Fruit fly (Drosophila melanogaster): ENCODE measurements around the gene CG42521.
A peak's percentile ranks its signal among the peaks of the same experiment; 100 is the strongest.

Gene CG42521

DNA sequence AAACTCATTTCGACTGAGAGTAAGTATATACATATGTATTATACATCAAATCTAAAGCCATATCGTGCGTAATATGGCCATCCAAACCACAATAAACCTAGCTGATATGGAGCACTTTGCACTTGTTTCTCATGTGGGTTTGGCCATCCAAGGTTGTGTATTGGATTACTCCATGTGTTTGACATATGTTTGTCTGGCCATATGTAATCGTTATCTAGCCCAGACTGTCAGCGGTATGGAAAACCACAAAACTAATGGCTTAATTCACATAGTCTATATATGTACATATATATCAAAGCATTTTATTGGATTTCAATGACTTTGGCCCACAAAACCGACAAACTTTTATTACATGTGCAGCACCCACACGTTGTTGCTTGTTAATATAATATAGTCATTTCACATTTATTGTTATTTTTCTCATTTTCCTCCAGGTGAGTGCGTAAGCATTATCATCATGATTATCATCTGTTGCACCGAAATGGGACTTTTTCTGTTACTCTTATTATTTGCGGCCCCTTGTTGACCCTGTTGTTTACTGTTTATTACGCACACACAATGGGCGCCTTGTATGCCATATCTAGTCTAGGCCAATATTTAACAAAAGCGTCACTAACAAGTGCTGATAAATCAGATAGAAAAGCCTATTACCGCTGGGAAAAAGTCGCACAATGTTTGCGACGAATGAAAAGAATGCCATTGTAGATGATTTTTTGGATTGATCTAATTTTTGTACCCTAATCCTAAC lies 33.2 kb upstream of the CG42521 start (continued):
- TF ChIP-seq ttk (GFP tag; IDR thresholded peaks at IDR 0.05), result no peak
- TF ChIP-seq pan (optimal IDR thresholded peaks at IDR 0.05), result no peak
- TF ChIP-seq pan (GFP tag; optimal IDR thresholded peaks at IDR 0.05 in 1 of 2, IDR thresholded peaks at IDR 0.05 in 1 of 2), result peak in 1 of 2 experiments; percentile 62
- peak; percentile 69 for TF ChIP-seq CG13123 (GFP tag; optimal IDR thresholded peaks at IDR 0.05)
- TF ChIP-seq CG14965 (GFP tag; optimal IDR thresholded peaks at IDR 0.05; ENCODE audit: borderline replicate concordance), result peak; percentile 59
- TF ChIP-seq CG7271 (tag; optimal IDR thresholded peaks at IDR 0.05), result peak; percentile 40
- TF ChIP-seq BEAF-32 (GFP tag; optimal IDR thresholded peaks at IDR 0.05), result no peak
- peak; percentile 14; the same call in 1 of the 3 replicates for TF ChIP-seq zfh1 (GFP tag; IDR thresholded peaks at IDR 0.05)
- peak; percentile 67 for TF ChIP-seq CG1529 (GFP tag; optimal IDR thresholded peaks at IDR 0.05)
- no peak for TF ChIP-seq Dref (GFP tag; IDR thresholded peaks at IDR 0.05)
- peak; percentile 38 for TF ChIP-seq mam (GFP tag; optimal IDR thresholded peaks at IDR 0.05)
- no peak for TF ChIP-seq Oaz (GFP tag; IDR thresholded peaks at IDR 0.05)
- TF ChIP-seq HLHmδ (GFP tag; optimal IDR thresholded peaks at IDR 0.05), result no peak
- TF ChIP-seq CG9609 (GFP tag; optimal IDR thresholded peaks at IDR 0.05), result no peak
- TF ChIP-seq HLH3B (GFP tag; IDR thresholded peaks at IDR 0.05), result peak; percentile 39; the same call in 1 of the 2 replicates
- TF ChIP-seq Doc3 (GFP tag; IDR thresholded peaks at IDR 0.05; ENCODE audit: partially characterized antibody), result no peak
- peak; percentile 57 for TF ChIP-seq CG3838 (GFP tag; optimal IDR thresholded peaks at IDR 0.05)
- peak; percentile 60 for TF ChIP-seq Hey (tag; optimal IDR thresholded peaks at IDR 0.05)
- no peak for TF ChIP-seq CG15479 (GFP tag; optimal IDR thresholded peaks at IDR 0.05)
- TF ChIP-seq CG10654 (GFP tag; optimal IDR thresholded peaks at IDR 0.05), result peak; percentile 54
- peak; percentile 47 for TF ChIP-seq Nf-YB (GFP tag; optimal IDR thresholded peaks at IDR 0.05)
- no peak for TF ChIP-seq hkb (optimal IDR thresholded peaks at IDR 0.05)
- TF ChIP-seq hkb (GFP tag; IDR thresholded peaks at IDR 0.05), result peak; percentile 76
- peak; percentile 83 for TF ChIP-seq CG1233 (GFP tag; optimal IDR thresholded peaks at IDR 0.05)
- no peak for TF ChIP-seq CG2199 (GFP tag; IDR thresholded peaks at IDR 0.05)
- TF ChIP-seq h (optimal IDR thresholded peaks at IDR 0.05), result no peak
- peak; percentile 19; the same call in 1 of the 2 replicates for TF ChIP-seq Rfx (GFP tag; IDR thresholded peaks at IDR 0.05)
- no peak; the same call in 1 of the 2 replicates for TF ChIP-seq Drgx (GFP tag; IDR thresholded peaks at IDR 0.05)
- peak in 1 of 2 experiments; percentile 66 for TF ChIP-seq chif (GFP tag; optimal IDR thresholded peaks at IDR 0.05)
- TF ChIP-seq sr (GFP tag; IDR thresholded peaks at IDR 0.05), result peak; percentile 25; the same call in 2 of the 3 replicates
- TF ChIP-seq CG10147 (GFP tag; optimal IDR thresholded peaks at IDR 0.05), result peak; percentile 50
- no peak for TF ChIP-seq CG8388 (GFP tag; optimal IDR thresholded peaks at IDR 0.05)
- TF ChIP-seq CG6813 (GFP tag; optimal IDR thresholded peaks at IDR 0.05), result peak; percentile 77
- TF ChIP-seq CG15269 (tag; optimal IDR thresholded peaks at IDR 0.05), result peak; percentile 68
- TF ChIP-seq sqz (GFP tag; optimal IDR thresholded peaks at IDR 0.05), result peak; percentile 36
- TF ChIP-seq CG4730 (GFP tag; IDR thresholded peaks at IDR 0.05), result no peak
- TF ChIP-seq CG2889 (GFP tag; IDR thresholded peaks at IDR 0.05), result no peak
- no peak for TF ChIP-seq cas (GFP tag; IDR thresholded peaks at IDR 0.05)
- TF ChIP-seq gce (GFP tag; IDR thresholded peaks at IDR 0.05), result no peak
- peak; percentile 68 for TF ChIP-seq CG5953 (GFP tag; IDR thresholded peaks at IDR 0.05)
- peak; percentile 71 for TF ChIP-seq grn (GFP tag; optimal IDR thresholded peaks at IDR 0.05)
- TF ChIP-seq CG14860 (GFP tag; IDR thresholded peaks at IDR 0.05; ENCODE audit: partially characterized antibody), result no peak
- peak; percentile 62 for TF ChIP-seq CG12942 (GFP tag; optimal IDR thresholded peaks at IDR 0.05)
- no peak for TF ChIP-seq CG16815 (GFP tag; optimal IDR thresholded peaks at IDR 0.05)
- no peak for TF ChIP-seq CG6791 (GFP tag; IDR thresholded peaks at IDR 0.05; ENCODE audit: partially characterized antibody)
- peak; percentile 55 for TF ChIP-seq nerfin-1 (tag; optimal IDR thresholded peaks at IDR 0.05)
- TF ChIP-seq CG8089 (GFP tag; optimal IDR thresholded peaks at IDR 0.05), result peak; percentile 72
- peak; percentile 24 for TF ChIP-seq Spps (tag; optimal IDR thresholded peaks at IDR 0.05)
- TF ChIP-seq CG12391 (tag; optimal IDR thresholded peaks at IDR 0.05), result peak; percentile 46
- no peak for TF ChIP-seq ase (GFP tag; IDR thresholded peaks at IDR 0.05)
